Worm (Caenorhabditis elegans) whole organism, young adult: Measurements from ENCODE around the gene gst-8.
A peak's percentile ranks its signal among the peaks of the same experiment; 100 is the strongest.
"Not testable (repeated sequence)": the region's sequence is repeated elsewhere in the genome, so short reads cannot be mapped to it uniquely, and the experiment has no call there.

Experiments
- F49E8.2 ChIP-seq: sonication (generic microtip); optimal IDR thresholded peaks from 3 replicates; lab custom pipeline; 2017; ENCODE audit warnings: missing genetic modification characterization, mild to moderate bottlenecking, missing compliant biosample characterization, antibody characterized with exemption, moderate library complexity; ENCODE audit not compliant: insufficient read depth
- K11D2.4 ChIP-seq: fragments of 200-800 bp; sonication (Bioruptor generic); IDR thresholded peaks from 2 replicates; pipeline ENCODE4 v1.3.6; 2022; ENCODE audit warnings: missing genetic modification reagents, missing genetic modification characterization, missing compliant biosample characterization
- K12H6.12 ChIP-seq: fragments of 200-800 bp; sonication (Bioruptor generic); optimal IDR thresholded peaks from 2 replicates; lab custom pipeline; 2018; ENCODE audit warnings: mild to moderate bottlenecking, missing genetic modification characterization, missing compliant biosample characterization
- Y53G8AR.9 ChIP-seq: fragments of 200-800 bp; sonication (Bioruptor generic); conservative IDR thresholded peaks from 2 replicates; pipeline ENCODE4 v1.3.6; 2022; ENCODE audit warnings: missing genetic modification reagents, missing genetic modification characterization, missing compliant biosample characterization
- Y79H2A.3 ChIP-seq: fragments of 200-800 bp; sonication (Bioruptor generic); conservative IDR thresholded peaks from 2 replicates; pipeline ENCODE4 v1.3.6; 2022; ENCODE audit warnings: missing genetic modification reagents, missing genetic modification characterization, missing compliant biosample characterization
- akir-1 ChIP-seq: fragments of 200-800 bp; sonication (Bioruptor generic); optimal IDR thresholded peaks from 2 replicates; lab custom pipeline; 2018; ENCODE audit warnings: mild to moderate bottlenecking, missing genetic modification characterization, moderate library complexity, missing compliant biosample characterization
- ama-1 ChIP-seq, 3 experiments: fragments of 150-350 bp in 1 of 3; sonication (generic microtip) in 2 of 3; optimal IDR thresholded peaks; 2 replicates each; lab custom pipeline; 2014 to 2018; ENCODE audit warnings: missing biosample characterization in 2 of 3, missing genetic modification characterization in 2 of 3, missing genetic modification reagents in 2 of 3
- attf-3 ChIP-seq: fragments of 200-800 bp; sonication (Bioruptor generic); conservative IDR thresholded peaks from 2 replicates; pipeline ENCODE4 v1.3.6; 2022; ENCODE audit warnings: missing genetic modification reagents, missing genetic modification characterization, missing compliant biosample characterization
- attf-6 ChIP-seq: fragments of 200-800 bp; sonication (Bioruptor generic); IDR thresholded peaks from 2 replicates; pipeline ENCODE4 v1.3.6; 2022; ENCODE audit warnings: missing genetic modification reagents, missing genetic modification characterization, missing compliant biosample characterization
- ceh-40 ChIP-seq: fragments of 200-800 bp; sonication (Bioruptor generic); IDR thresholded peaks from 2 replicates; pipeline ENCODE4 v1.3.6; 2022; ENCODE audit warnings: missing genetic modification characterization, missing compliant biosample characterization
- ceh-58 ChIP-seq: fragments of 200-800 bp; sonication (Bioruptor generic); IDR thresholded peaks from 2 replicates; pipeline ENCODE4 v1.3.6; 2022; ENCODE audit warnings: missing genetic modification characterization, missing compliant biosample characterization
- die-1 ChIP-seq: sonication (generic microtip); optimal IDR thresholded peaks from 2 replicates; lab custom pipeline; 2016; ENCODE audit warnings: missing genotype, mild to moderate bottlenecking, missing genetic modification characterization, missing compliant biosample characterization
- dox-1 ChIP-seq: fragments of 200-800 bp; sonication (Bioruptor generic); IDR thresholded peaks from 2 replicates; pipeline ENCODE4 v1.3.6; 2022; ENCODE audit warnings: missing genetic modification reagents, missing genetic modification characterization, missing compliant biosample characterization
- dpl-1 ChIP-seq: fragments of 150-350 bp; optimal IDR thresholded peaks from 2 replicates; lab custom pipeline; 2014; ENCODE audit warnings: missing biosample characterization, missing genetic modification reagents, missing genetic modification characterization
- egl-18 ChIP-seq: fragments of 200-800 bp; sonication (Bioruptor generic); IDR thresholded peaks from 2 replicates; pipeline ENCODE4 v1.3.6; 2022; ENCODE audit warnings: missing genetic modification reagents, missing genetic modification characterization, missing compliant biosample characterization
- egl-44 ChIP-seq: fragments of 200-800 bp; sonication (Bioruptor generic); IDR thresholded peaks from 2 replicates; pipeline ENCODE4 v1.3.6; 2022; ENCODE audit warnings: missing genetic modification reagents, missing genetic modification characterization, missing compliant biosample characterization
- egrh-3 ChIP-seq: fragments of 200-800 bp; sonication (Bioruptor generic); IDR thresholded peaks from 2 replicates; pipeline ENCODE4 v1.3.6; 2022; ENCODE audit warnings: missing genetic modification reagents, missing genetic modification characterization, missing compliant biosample characterization
- hmg-1.2 ChIP-seq: fragments of 200-800 bp; sonication (Bioruptor generic); IDR thresholded peaks from 2 replicates; pipeline ENCODE4 v1.3.6; 2022; ENCODE audit warnings: missing genetic modification reagents, missing genetic modification characterization, missing compliant biosample characterization
- hmg-20 ChIP-seq: fragments of 200-800 bp; sonication (Bioruptor generic); IDR thresholded peaks from 2 replicates; pipeline ENCODE4 v1.3.6; 2022; ENCODE audit warnings: missing genetic modification reagents, missing genetic modification characterization, missing compliant biosample characterization
- lag-1 ChIP-seq: fragments of 200-800 bp; sonication (Bioruptor generic); IDR thresholded peaks from 2 replicates; pipeline ENCODE4 v1.3.6; 2022; ENCODE audit warnings: missing genetic modification reagents, missing genetic modification characterization, missing compliant biosample characterization
- lin-26 ChIP-seq: fragments of 200-800 bp; sonication (Bioruptor generic); IDR thresholded peaks from 2 replicates; pipeline ENCODE4 v1.3.6; 2022; ENCODE audit warnings: missing genetic modification reagents, missing genetic modification characterization, missing compliant biosample characterization
- madf-3 ChIP-seq: fragments of 200-800 bp; sonication (Bioruptor generic); IDR thresholded peaks from 2 replicates; pipeline ENCODE4 v1.3.6; 2022; ENCODE audit warnings: missing genetic modification reagents, missing genetic modification characterization, missing compliant biosample characterization
- nfya-1 ChIP-seq: sonication (generic microtip); optimal IDR thresholded peaks from 2 replicates; lab custom pipeline; 2017; ENCODE audit warnings: antibody characterized with exemption, missing compliant biosample characterization, missing genetic modification characterization, borderline replicate concordance; ENCODE audit not compliant: insufficient read depth
- nhr-90 ChIP-seq: sonication (generic microtip); optimal IDR thresholded peaks from 2 replicates; lab custom pipeline; 2016; ENCODE audit warnings: missing genotype, mild to moderate bottlenecking, missing genetic modification characterization, missing compliant biosample characterization
- pbrm-1 ChIP-seq: fragments of 200-800 bp; sonication (Bioruptor generic); IDR thresholded peaks from 2 replicates; pipeline ENCODE4 v1.3.6; 2022; ENCODE audit warnings: missing genetic modification reagents, missing genetic modification characterization, missing compliant biosample characterization
- pha-4 ChIP-seq: fragments of 150-350 bp; sonication (generic microtip); optimal IDR thresholded peaks from 2 replicates; lab custom pipeline; 2014; ENCODE audit warnings: missing biosample characterization, missing genetic modification reagents, missing genetic modification characterization
- rcor-1 ChIP-seq: fragments of 200-800 bp; sonication (Bioruptor generic); IDR thresholded peaks from 2 replicates; pipeline ENCODE4 v1.3.6; 2022; ENCODE audit warnings: missing genetic modification reagents, missing genetic modification characterization, missing compliant biosample characterization
- rec-8 ChIP-seq, 2 experiments: sonication (generic microtip); optimal IDR thresholded peaks; 2 replicates each; lab custom pipeline; 2016; ENCODE audit warnings: mild to moderate bottlenecking in 2 of 2, missing genetic modification characterization in 2 of 2, missing genetic modification reagents in 2 of 2, missing genotype in 2 of 2, missing biosample characterization in 1 of 2, missing compliant biosample characterization in 1 of 2, moderate library complexity in 1 of 2
- repo-1 ChIP-seq: sonication (generic microtip); optimal IDR thresholded peaks from 2 replicates; lab custom pipeline; 2017; ENCODE audit warnings: mild to moderate bottlenecking, missing genetic modification characterization, missing compliant biosample characterization
- rpc-1 ChIP-seq, 2 experiments: fragments of 150-350 bp in 1 of 2; sonication (generic microtip) in 1 of 2; optimal IDR thresholded peaks; 2 replicates each; lab custom pipeline; 2014 to 2018; ENCODE audit warnings: missing biosample characterization in 1 of 2, missing genetic modification characterization in 1 of 2, missing genetic modification reagents in 1 of 2, missing genotype in 1 of 2
- sea-2 ChIP-seq: fragments of 200-800 bp; sonication (Bioruptor generic); IDR thresholded peaks from 2 replicates; pipeline ENCODE4 v1.3.6; 2022; ENCODE audit warnings: missing genetic modification characterization, missing compliant biosample characterization
- snpc-1.3 ChIP-seq: sonication (generic microtip); optimal IDR thresholded peaks from 2 replicates; lab custom pipeline; 2017; ENCODE audit warnings: missing genetic modification characterization, mild to moderate bottlenecking, missing compliant biosample characterization, antibody characterized with exemption, moderate library complexity, missing genotype, missing genetic modification reagents; ENCODE audit not compliant: insufficient read depth
- unc-62 ChIP-seq: fragments of 150-350 bp; optimal IDR thresholded peaks from 2 replicates; lab custom pipeline; 2014; ENCODE audit warnings: missing biosample characterization, missing genetic modification reagents, missing genetic modification characterization
- zfh-2 ChIP-seq: fragments of 200-800 bp; sonication (Bioruptor generic); conservative IDR thresholded peaks from 2 replicates; pipeline ENCODE4 v1.3.6; 2022; ENCODE audit warnings: missing genetic modification reagents, missing genetic modification characterization, missing compliant biosample characterization
- ztf-25 ChIP-seq: fragments of 200-800 bp; sonication (Bioruptor generic); IDR thresholded peaks from 2 replicates; pipeline ENCODE4 v1.3.6; 2022; ENCODE audit warnings: missing genetic modification reagents, missing genetic modification characterization, missing compliant biosample characterization
- ztf-26 ChIP-seq: sonication (generic microtip); optimal IDR thresholded peaks from 2 replicates; lab custom pipeline; 2017; ENCODE audit warnings: missing genetic modification characterization, missing compliant biosample characterization
- ztf-3 ChIP-seq: fragments of 200-800 bp; sonication (Bioruptor generic); optimal IDR thresholded peaks from 2 replicates; lab custom pipeline; 2018; ENCODE audit warnings: mild to moderate bottlenecking, missing genetic modification characterization, missing compliant biosample characterization

The gst-8 gene

ce11 chrII:4860260-4860659, 23.3 kb upstream of the gst-8 start, which contains the start of the genes nspd-5 and F11G11.4:
Gene nspd-5, minus strand, starts transcription at chrII:4860360.
Gene F11G11.4, plus strand, starts transcription at chrII:4860594.
- not testable (repeated sequence) for TF ChIP-seq K12H6.12 (tag; lab: Kevin White, UChicago); rec-8 (tag; optimal IDR thresholded peaks at IDR 0.05; lab: Kevin White, UChicago); pbrm-1

DNA sequence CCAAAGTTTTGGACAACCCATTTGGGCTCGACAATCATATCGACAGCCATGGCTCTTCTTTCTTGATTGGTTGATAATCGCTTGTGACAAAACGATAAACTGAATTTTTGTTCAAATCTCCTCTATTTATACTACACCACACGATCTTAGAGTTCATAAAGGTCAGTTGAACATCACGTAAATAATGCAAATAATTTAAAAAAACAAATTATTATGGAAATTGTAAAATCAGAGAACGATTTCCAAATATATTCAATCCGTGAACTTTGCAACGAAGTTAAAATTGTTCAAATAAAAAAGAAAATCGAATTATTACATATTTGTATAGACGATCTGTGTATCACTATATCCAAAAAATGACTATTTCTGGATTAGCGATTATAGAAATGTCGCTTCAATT, 20.2 kb upstream of the gst-8 start, which contains the start of the genes mpst-4 and F11G11.14:
mpst-4 (minus strand) TSS at position 101 of the 400 bp plus-strand sequence.
F11G11.14 (plus strand) TSS at position 325 of the 400 bp plus-strand sequence.
- TF ChIP-seq hmg-1.2: no peak
- no peak for TF ChIP-seq egl-18
- TF ChIP-seq lin-26 (GFP tag; lab: Robert Waterston, UW): no peak
- no peak for TF ChIP-seq dpl-1 (GFP tag; lab: Kevin White, UChicago)

- TF ChIP-seq ztf-26 (tag; lab: Kevin White, UChicago) (no peak), rpc-1 (optimal IDR thresholded peaks at IDR 0.05; lab: Kevin White, UChicago) (no peak), rpc-1 (tag; optimal IDR thresholded peaks at IDR 0.05; lab: Kevin White, UChicago) (no peak), unc-62 (GFP tag; lab: Kevin White, UChicago) (no peak), lin-26 (GFP tag; lab: Robert Waterston, UW) (no peak), ama-1 (optimal IDR thresholded peaks at IDR 0.05; lab: Kevin White, UChicago) (no peak), ama-1 (GFP tag; optimal IDR thresholded peaks at IDR 0.05; lab: Kevin White, UChicago) (no peak), ztf-25 (GFP tag; lab: Robert Waterston, UW) (no peak), pbrm-1 (no peak)
Observed at ce11 chrII:4866045-4866444, 17.5 kb upstream of the gst-8 start.

DNA sequence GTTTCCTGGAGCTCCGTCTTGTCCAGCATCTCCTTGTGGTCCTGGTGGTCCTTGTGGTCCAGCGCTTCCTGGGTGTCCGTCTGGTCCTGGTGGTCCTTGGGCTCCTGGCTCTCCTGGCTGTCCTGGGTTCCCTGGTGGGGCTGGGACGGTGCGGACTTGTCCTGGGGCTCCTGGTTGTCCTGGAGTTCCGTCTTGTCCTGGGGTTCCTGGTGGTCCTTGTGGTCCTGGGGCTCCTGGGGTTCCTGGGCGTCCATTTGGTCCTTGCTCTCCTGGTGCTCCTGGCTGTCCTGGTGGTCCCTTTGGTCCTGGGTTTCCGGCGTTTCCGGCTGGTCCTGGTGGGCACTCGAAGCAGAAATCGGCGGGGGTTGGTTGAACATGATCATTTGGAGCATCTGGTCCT, 16.7 kb upstream of the gst-8 start:
- 0 out of 2 replicates have a peak, but pooled peaks have one; percentile 11 for TF ChIP-seq ceh-58 (GFP tag; lab: Robert Waterston, UW)
- TF ChIP-seq zfh-2 (GFP tag; lab: Robert Waterston, UW): peak; percentile 77
- 0 out of 2 replicates have a peak, but pooled peaks have one; percentile 33 for TF ChIP-seq dox-1
- peak; percentile 91 for TF ChIP-seq egrh-3 (GFP tag; lab: Robert Waterston, UW)
- TF ChIP-seq egl-44 (GFP tag; lab: Robert Waterston, UW): 0 out of 2 replicates have a peak, but pooled peaks have one; percentile 7

DNA sequence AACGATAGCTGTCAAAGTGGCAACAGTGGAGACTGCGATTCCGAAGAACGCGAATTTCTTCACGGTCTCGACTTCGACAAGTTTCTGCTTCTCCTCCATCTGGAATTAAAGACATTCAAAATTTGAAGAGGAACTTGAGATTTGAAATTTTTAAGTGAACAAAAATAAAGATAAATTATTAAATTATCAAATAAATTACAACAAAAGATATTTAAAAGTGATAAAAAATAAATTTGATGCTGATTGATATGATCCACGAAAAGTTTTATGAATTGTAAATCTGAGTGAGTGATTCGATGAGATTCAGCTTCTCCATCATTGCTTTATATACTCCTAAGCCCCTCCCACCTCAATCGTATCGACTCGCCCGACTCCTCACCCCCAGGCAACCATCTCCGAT, 16.0 kb upstream of the gst-8 start, which contains the start of gene col-17:
col-17 (minus strand) TSS at position 101 of the 400 bp plus-strand sequence.
- TF ChIP-seq snpc-1.3 (tag; lab: Kevin White, UChicago) (no peak), nhr-90 (no peak), egl-44 (GFP tag; lab: Robert Waterston, UW) (no peak), hmg-20 (GFP tag; lab: Robert Waterston, UW) (no peak), Y79H2A.3 (GFP tag; lab: Robert Waterston, UW) (no peak)

- TF ChIP-seq rcor-1 (GFP tag; lab: Robert Waterston, UW) (no peak), Y53G8AR.9 (no peak), F49E8.2 (tag; lab: Kevin White, UChicago) (no peak), pha-4 (no peak), ztf-3 (GFP tag; lab: Kevin White, UChicago) (no peak), K12H6.12 (tag; lab: Kevin White, UChicago) (no peak), lag-1 (no peak), K11D2.4 (GFP tag; lab: Robert Waterston, UW) (0 out of 2 replicates have a peak, but pooled peaks have one; percentile 46), pbrm-1 (no peak), nfya-1 (no peak), ceh-40 (GFP tag; lab: Robert Waterston, UW) (no peak), akir-1 (GFP tag; lab: Kevin White, UChicago) (no peak), attf-3 (no peak), die-1 (tag; lab: Kevin White, UChicago) (no peak), zfh-2 (GFP tag; lab: Robert Waterston, UW) (peak; percentile 93), repo-1 (no peak), sea-2 (GFP tag; lab: Robert Waterston, UW) (no peak), ama-1 (optimal IDR thresholded peaks at IDR 0.05; lab: Kevin White, UChicago) (no peak), ama-1 (GFP tag; optimal IDR thresholded peaks at IDR 0.05; lab: Kevin White, UChicago) (no peak), madf-3 (GFP tag; lab: Robert Waterston, UW) (no peak), attf-6 (GFP tag; lab: Robert Waterston, UW) (no peak)
Observed at ce11 chrII:4869793-4870343, 13.6 kb upstream of the gst-8 start.
